Worm (Caenorhabditis elegans) whole organism, early embryonic: ENCODE measurements around the gene Y22D7AL.3.

Experiments used
- F13C5.2 ChIP-seq: sonication (generic microtip); optimal IDR thresholded peaks from 2 replicates; lab custom pipeline; 2017; ENCODE audit warnings: mild to moderate bottlenecking, missing genetic modification characterization, inconsistent platforms, missing compliant biosample characterization
- ama-1 ChIP-seq: fragments of 150-350 bp; optimal IDR thresholded peaks from 2 replicates; lab custom pipeline; 2014
- ets-7 ChIP-seq: sonication (generic microtip); optimal IDR thresholded peaks from 2 replicates; lab custom pipeline; 2016; ENCODE audit warnings: missing genotype, missing genetic modification characterization, missing compliant biosample characterization
- flt-1 ChIP-seq: fragments of 200-800 bp; sonication (Bioruptor generic); IDR thresholded peaks from 2 replicates; pipeline ENCODE4 v1.3.6; 2022; ENCODE audit warnings: missing genetic modification characterization, missing compliant biosample characterization
- hmg-4 ChIP-seq: fragments of 200-800 bp; sonication (Bioruptor generic); optimal IDR thresholded peaks from 2 replicates; lab custom pipeline; 2018; ENCODE audit warnings: mild to moderate bottlenecking, missing genetic modification characterization, missing compliant biosample characterization
- pes-1 ChIP-seq: fragments of 200-800 bp; sonication (Bioruptor generic); IDR thresholded peaks from 2 replicates; pipeline ENCODE4 v1.3.6; 2022; ENCODE audit warnings: missing genetic modification reagents, missing genetic modification characterization, missing compliant biosample characterization
- scrt-1 ChIP-seq: fragments of 200-800 bp; sonication (Bioruptor generic); IDR thresholded peaks from 2 replicates; pipeline ENCODE4 v1.3.6; 2022; ENCODE audit warnings: missing genetic modification characterization, missing compliant biosample characterization
- tbx-11 ChIP-seq: fragments of 200-800 bp; sonication (Bioruptor generic); IDR thresholded peaks from 2 replicates; pipeline ENCODE4 v1.3.6; 2022; ENCODE audit warnings: missing genetic modification characterization, missing compliant biosample characterization

DNA sequence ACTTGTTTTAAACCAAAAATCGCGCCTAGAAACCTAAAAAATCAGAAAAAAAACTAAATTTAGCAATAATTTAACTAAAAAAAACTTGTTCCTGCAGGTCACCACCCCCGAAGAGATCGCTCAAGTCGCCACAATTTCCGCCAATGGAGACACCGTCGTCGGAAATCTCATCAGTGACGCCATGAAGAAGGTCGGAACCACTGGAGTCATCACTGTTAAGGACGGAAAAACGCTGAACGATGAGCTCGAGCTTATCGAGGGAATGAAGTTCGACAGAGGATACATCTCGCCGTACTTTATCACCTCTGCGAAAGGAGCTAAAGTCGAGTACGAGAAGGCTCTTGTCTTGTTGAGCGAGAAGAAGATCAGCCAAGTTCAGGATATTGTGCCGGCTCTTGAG lies 19.9 kb upstream of the Y22D7AL.3 start:
- TF ChIP-seq flt-1 (GFP tag; lab: Robert Waterston, UW), result no peak
- TF ChIP-seq pes-1 (GFP tag; lab: Robert Waterston, UW), result no peak
- TF ChIP-seq hmg-4 (GFP tag; lab: Kevin White, UChicago), result no peak
- TF ChIP-seq scrt-1 (GFP tag; lab: Robert Waterston, UW), result no peak
- no peak for TF ChIP-seq ama-1 (lab: Kevin White, UChicago)
- no peak for TF ChIP-seq ets-7
- no peak for TF ChIP-seq tbx-11 (GFP tag; lab: Robert Waterston, UW)
- TF ChIP-seq F13C5.2, result no peak
